Fruit fly (Drosophila melanogaster) whole organism, embryonic: ENCODE results near the gene sdt.

ENCODE experiments used
- BtbVII ChIP-seq: fragments of 200-800 bp; sonication (Bioruptor generic); optimal IDR thresholded peaks from 3 replicates; lab custom pipeline; 2017; ENCODE audit warnings: missing biosample characterization, mild to moderate bottlenecking, missing genetic modification characterization
- Bteb2 ChIP-seq: fragments of 200-800 bp; sonication (Bioruptor generic); optimal IDR thresholded peaks from 2 replicates; lab custom pipeline; 2016; ENCODE audit warnings: missing biosample characterization, missing genetic modification characterization
- CG10959 ChIP-seq: fragments of 200-800 bp; sonication (Bioruptor generic); IDR thresholded peaks from 2 replicates; pipeline ENCODE4 v1.3.6; 2022; ENCODE audit warnings: missing biosample characterization, missing genetic modification characterization
- CG11695 ChIP-seq: fragments of 200-800 bp; sonication (Bioruptor generic); IDR thresholded peaks from 3 replicates; pipeline ENCODE4 v1.3.6; 2022; ENCODE audit warnings: missing biosample characterization, missing genetic modification characterization
- CG11723 ChIP-seq: fragments of 200-800 bp; sonication (Bioruptor generic); optimal IDR thresholded peaks from 2 replicates; lab custom pipeline; 2017; ENCODE audit warnings: missing biosample characterization, mild to moderate bottlenecking, missing genetic modification characterization
- CG12659 ChIP-seq: fragments of 200-800 bp; sonication (Bioruptor generic); optimal IDR thresholded peaks from 3 replicates; lab custom pipeline; 2017; ENCODE audit warnings: mild to moderate bottlenecking, missing biosample characterization, missing genetic modification reagents, missing genetic modification characterization
- CG13775 ChIP-seq: fragments of 200-800 bp; sonication (Bioruptor generic); optimal IDR thresholded peaks from 3 replicates; lab custom pipeline; 2017; ENCODE audit warnings: missing biosample characterization, mild to moderate bottlenecking, missing genetic modification characterization
- CG15269 ChIP-seq: fragments of 200-800 bp; sonication (Bioruptor generic); optimal IDR thresholded peaks from 2 replicates; lab custom pipeline; 2018; ENCODE audit warnings: missing biosample characterization, mild to moderate bottlenecking, missing genetic modification characterization, moderate library complexity
- CG1529 ChIP-seq: fragments of 200-800 bp; sonication (Bioruptor generic); optimal IDR thresholded peaks from 3 replicates; lab custom pipeline; 2018; ENCODE audit warnings: missing biosample characterization, missing genetic modification characterization
- CG1603 ChIP-seq: fragments of 200-800 bp; sonication (Bioruptor generic); optimal IDR thresholded peaks from 2 replicates; lab custom pipeline; 2019; ENCODE audit warnings: missing biosample characterization, mild to moderate bottlenecking, missing genetic modification characterization, moderate library complexity
- CG17912 ChIP-seq: fragments of 200-800 bp; sonication (Bioruptor generic); optimal IDR thresholded peaks from 2 replicates; lab custom pipeline; 2018; ENCODE audit warnings: missing biosample characterization, mild to moderate bottlenecking, missing genetic modification characterization
- CG18262 ChIP-seq: fragments of 200-800 bp; optimal IDR thresholded peaks from 3 replicates; lab custom pipeline; 2019; ENCODE audit warnings: missing biosample characterization, mild to moderate bottlenecking, missing genetic modification characterization, moderate library complexity
- CG2678 ChIP-seq: fragments of 200-800 bp; sonication (Bioruptor generic); optimal IDR thresholded peaks from 3 replicates; lab custom pipeline; 2019; ENCODE audit warnings: missing biosample characterization, mild to moderate bottlenecking, missing genetic modification characterization, moderate library complexity
- CG2712 ChIP-seq: fragments of 200-800 bp; optimal IDR thresholded peaks from 3 replicates; lab custom pipeline; 2019; ENCODE audit warnings: missing biosample characterization, mild to moderate bottlenecking, missing genetic modification characterization, moderate library complexity
- CG2889 ChIP-seq: fragments of 200-800 bp; sonication (Bioruptor generic); IDR thresholded peaks from 3 replicates; pipeline ENCODE4 v1.3.6; 2022; ENCODE audit warnings: missing biosample characterization, missing genetic modification characterization
- CG30403 ChIP-seq: fragments of 200-800 bp; sonication (Bioruptor generic); optimal IDR thresholded peaks from 3 replicates; lab custom pipeline; 2016; ENCODE audit warnings: missing biosample characterization, missing genetic modification characterization
- CG31441 ChIP-seq: fragments of 200-800 bp; sonication (Bioruptor generic); IDR thresholded peaks from 2 replicates; pipeline ENCODE4 v1.3.6; 2022; ENCODE audit warnings: missing biosample characterization, missing genetic modification characterization
- CG32772 ChIP-seq: fragments of 200-800 bp; sonication (Bioruptor generic); IDR thresholded peaks from 2 replicates; pipeline ENCODE4 v1.3.6; 2022; ENCODE audit warnings: missing biosample characterization, missing genetic modification characterization
- CG3281 ChIP-seq: fragments of 200-800 bp; sonication (Bioruptor generic); optimal IDR thresholded peaks from 3 replicates; lab custom pipeline; 2017; ENCODE audit warnings: missing biosample characterization, mild to moderate bottlenecking, missing genetic modification characterization
- CG3995 ChIP-seq: fragments of 200-800 bp; sonication (Bioruptor generic); optimal IDR thresholded peaks from 3 replicates; lab custom pipeline; 2016; ENCODE audit warnings: missing biosample characterization, missing genetic modification characterization
- CG5180 ChIP-seq: fragments of 200-800 bp; sonication (Bioruptor generic); optimal IDR thresholded peaks from 3 replicates; lab custom pipeline; 2017; ENCODE audit warnings: missing biosample characterization, missing genetic modification characterization, mild to moderate bottlenecking, moderate library complexity, missing genetic modification reagents
- CG6765 ChIP-seq: fragments of 200-800 bp; sonication (Bioruptor generic); optimal IDR thresholded peaks from 3 replicates; lab custom pipeline; 2017; ENCODE audit warnings: missing biosample characterization, mild to moderate bottlenecking, missing genetic modification characterization
- CG7556 ChIP-seq: fragments of 200-800 bp; sonication (Bioruptor generic); optimal IDR thresholded peaks from 2 replicates; lab custom pipeline; 2017; ENCODE audit warnings: missing biosample characterization, mild to moderate bottlenecking, missing genetic modification characterization
- Chrac-16 ChIP-seq: fragments of 200-800 bp; sonication (Bioruptor generic); optimal IDR thresholded peaks from 3 replicates; lab custom pipeline; 2016; ENCODE audit warnings: missing biosample characterization, missing genetic modification characterization
- D19B ChIP-seq: fragments of 200-800 bp; sonication (Bioruptor generic); optimal IDR thresholded peaks from 2 replicates; lab custom pipeline; 2017; ENCODE audit warnings: missing biosample characterization, mild to moderate bottlenecking, missing genetic modification characterization
- Fer3 ChIP-seq: fragments of 200-800 bp; sonication (Bioruptor generic); optimal IDR thresholded peaks from 2 replicates; lab custom pipeline; 2018; ENCODE audit warnings: missing biosample characterization, mild to moderate bottlenecking, missing genetic modification characterization, moderate library complexity
- HLH54F ChIP-seq: fragments of 200-800 bp; sonication (Bioruptor generic); optimal IDR thresholded peaks from 3 replicates; lab custom pipeline; 2016; ENCODE audit warnings: missing biosample characterization, missing genetic modification characterization
- Hr39 ChIP-seq: fragments of >200 bp; optimal IDR thresholded peaks from 2 replicates; lab custom pipeline; 2017
- MBD-R2 ChIP-seq: fragments of 200-800 bp; sonication (Bioruptor generic); IDR thresholded peaks from 2 replicates; pipeline ENCODE4 v1.3.6; 2022; ENCODE audit warnings: missing biosample characterization, missing genetic modification characterization
- Oli ChIP-seq: fragments of 200-800 bp; sonication (Bioruptor generic); optimal IDR thresholded peaks from 2 replicates; lab custom pipeline; 2018; ENCODE audit warnings: missing biosample characterization, mild to moderate bottlenecking, missing genetic modification characterization, moderate library complexity
- PHDP ChIP-seq: fragments of 200-800 bp; sonication (Bioruptor generic); optimal IDR thresholded peaks from 3 replicates; lab custom pipeline; 2018; ENCODE audit warnings: missing biosample characterization, mild to moderate bottlenecking, missing genetic modification characterization, moderate library complexity
- Poxn ChIP-seq: fragments of 200-800 bp; sonication (Bioruptor generic); IDR thresholded peaks from 2 replicates; pipeline ENCODE4 v1.3.6; 2022; ENCODE audit warnings: missing biosample characterization, missing genetic modification characterization
- Rfx ChIP-seq: fragments of 200-800 bp; sonication (Bioruptor generic); IDR thresholded peaks from 2 replicates; pipeline ENCODE4 v1.3.6; 2022; ENCODE audit warnings: missing biosample characterization, missing genetic modification characterization
- Rx ChIP-seq: fragments of 200-800 bp; sonication (Bioruptor generic); IDR thresholded peaks from 2 replicates; pipeline ENCODE4 v1.3.6; 2022; ENCODE audit warnings: missing biosample characterization, missing genetic modification characterization
- Sox102F ChIP-seq: fragments of 200-800 bp; sonication (Bioruptor generic); optimal IDR thresholded peaks from 2 replicates; lab custom pipeline; 2018; ENCODE audit warnings: missing biosample characterization, mild to moderate bottlenecking, missing genetic modification characterization, moderate library complexity
- aop ChIP-seq: fragments of 200-800 bp; sonication (Bioruptor generic); IDR thresholded peaks from 2 replicates; pipeline ENCODE4 v1.3.6; 2022; ENCODE audit warnings: missing biosample characterization, missing genetic modification characterization
- ash1 ChIP-seq: fragments of 200-800 bp; sonication (Bioruptor generic); optimal IDR thresholded peaks from 2 replicates; lab custom pipeline; 2018; ENCODE audit warnings: missing biosample characterization, mild to moderate bottlenecking, missing genetic modification characterization
- az2 ChIP-seq: fragments of 200-800 bp; sonication (Bioruptor generic); optimal IDR thresholded peaks from 3 replicates; lab custom pipeline; 2016; ENCODE audit warnings: missing biosample characterization, missing genetic modification characterization
- bigmax ChIP-seq: fragments of 200-800 bp; sonication (Bioruptor generic); optimal IDR thresholded peaks from 2 replicates; lab custom pipeline; 2018; ENCODE audit warnings: missing biosample characterization, mild to moderate bottlenecking, missing genetic modification characterization
- chm ChIP-seq: fragments of 200-800 bp; sonication (Bioruptor generic); IDR thresholded peaks from 2 replicates; pipeline ENCODE4 v1.3.6; 2022; ENCODE audit warnings: missing biosample characterization, missing genetic modification characterization
- dmrt99B ChIP-seq: fragments of 200-800 bp; sonication (Bioruptor generic); optimal IDR thresholded peaks from 2 replicates; lab custom pipeline; 2018; ENCODE audit warnings: missing biosample characterization, mild to moderate bottlenecking, missing genetic modification characterization, moderate library complexity
- grau ChIP-seq: fragments of 200-800 bp; optimal IDR thresholded peaks from 3 replicates; lab custom pipeline; 2019; ENCODE audit warnings: missing biosample characterization, mild to moderate bottlenecking, missing genetic modification characterization, moderate library complexity
- hbn ChIP-seq: fragments of 200-800 bp; sonication (Bioruptor generic); IDR thresholded peaks from 2 replicates; pipeline ENCODE4 v1.3.6; 2022; ENCODE audit warnings: missing biosample characterization, missing genetic modification characterization; ENCODE audit not compliant: partially characterized antibody
- mam ChIP-seq: fragments of 200-800 bp; sonication (Bioruptor generic); optimal IDR thresholded peaks from 3 replicates; lab custom pipeline; 2016; ENCODE audit warnings: missing biosample characterization, missing genetic modification characterization
- oc ChIP-seq: fragments of 200-800 bp; sonication (Bioruptor generic); optimal IDR thresholded peaks from 2 replicates; lab custom pipeline; 2018; ENCODE audit warnings: missing biosample characterization, mild to moderate bottlenecking, missing genetic modification characterization, moderate library complexity
- pfk ChIP-seq: fragments of 200-800 bp; sonication (Bioruptor generic); optimal IDR thresholded peaks from 2 replicates; lab custom pipeline; 2018; ENCODE audit warnings: missing biosample characterization, mild to moderate bottlenecking, missing genetic modification characterization, moderate library complexity
- prd ChIP-seq, 3 experiments: fragments of >200 bp in 2 of 3; fragments of 200-800 bp in 1 of 3; sonication (Bioruptor generic) in 1 of 3; optimal IDR thresholded peaks in 2 of 3; IDR thresholded peaks in 1 of 3; 2 replicates in 2 of 3; 3 replicates in 1 of 3; pipeline versions ENCODE4 v1.3.6 to Lab custom; 2017 to 2022; ENCODE audit warnings: missing biosample characterization in 1 of 3, missing genetic modification characterization in 1 of 3
- so ChIP-seq: fragments of 200-800 bp; sonication (Bioruptor generic); IDR thresholded peaks from 3 replicates; pipeline ENCODE4 v1.3.6; 2022; ENCODE audit warnings: missing biosample characterization, missing genetic modification characterization
- tgo ChIP-seq: fragments of 200-800 bp; sonication (Bioruptor generic); IDR thresholded peaks from 3 replicates; pipeline ENCODE4 v1.3.6; 2022; ENCODE audit warnings: missing biosample characterization, missing genetic modification characterization
- tin ChIP-seq: fragments of 200-800 bp; sonication (Bioruptor generic); optimal IDR thresholded peaks from 3 replicates; lab custom pipeline; 2016; ENCODE audit warnings: missing biosample characterization, missing genetic modification characterization

sdt gene

dm6 chrX:8202724-8203362 lies 24.5 kb downstream of the sdt start (continued):
- TF ChIP-seq pfk (GFP tag; lab: Kevin White, UChicago) (no peak), bigmax (GFP tag; lab: Kevin White, UChicago) (no peak), dmrt99B (tag; lab: Kevin White, UChicago) (peak; percentile 54), ash1 (no peak), CG1603 (tag; lab: Kevin White, UChicago) (peak; percentile 3), Sox102F (peak; percentile 25), CG1529 (GFP tag; lab: Kevin White, UChicago) (no peak), chm (GFP tag; lab: Robert Waterston, UW) (no peak), CG32772 (GFP tag; lab: Robert Waterston, UW) (0 out of 2 replicates have a peak, but pooled peaks have one; percentile 16), az2 (GFP tag; lab: Kevin White, UChicago) (peak; percentile 14), oc (tag; lab: Kevin White, UChicago) (no peak), CG11723 (GFP tag; lab: Kevin White, UChicago) (no peak), Chrac-16 (no peak), CG12659 (peak; percentile 23), Hr39 (lab: Kevin White, UChicago) (peak; percentile 7), CG15269 (tag; lab: Kevin White, UChicago) (peak; percentile 19), Fer3 (tag; lab: Kevin White, UChicago) (peak; percentile 31), CG2712 (tag; lab: Kevin White, UChicago) (peak; percentile 15), CG3281 (GFP tag; lab: Kevin White, UChicago) (peak; percentile 41), Rfx (GFP tag; lab: Robert Waterston, UW) (peak; percentile 54; the same call in 1 of the 2 replicates), CG5180 (no peak), aop (GFP tag; lab: Robert Waterston, UW) (no peak), BtbVII (GFP tag; lab: Kevin White, UChicago) (no peak), CG31441 (GFP tag; lab: Robert Waterston, UW) (0 out of 2 replicates have a peak, but pooled peaks have one; percentile 24), D19B (GFP tag; lab: Kevin White, UChicago) (no peak), CG11695 (GFP tag; lab: Robert Waterston, UW) (peak; percentile 65), tin (GFP tag; lab: Kevin White, UChicago) (no peak), tgo (GFP tag; lab: Robert Waterston, UW) (peak; percentile 40; the same call in 2 of the 3 replicates), Bteb2 (no peak), so (GFP tag; lab: Robert Waterston, UW) (no peak), Oli (tag; lab: Kevin White, UChicago) (peak; percentile 37), CG2889 (no peak), CG3995 (GFP tag; lab: Kevin White, UChicago) (no peak), CG17912 (no peak), CG6765 (GFP tag; lab: Kevin White, UChicago) (peak; percentile 4), HLH54F (GFP tag; lab: Kevin White, UChicago) (no peak), Poxn (GFP tag; lab: Robert Waterston, UW) (no peak), CG7556 (GFP tag; lab: Kevin White, UChicago) (peak; percentile 53), PHDP (tag; lab: Kevin White, UChicago) (peak; percentile 23), hbn (GFP tag; lab: Robert Waterston, UW) (no peak), MBD-R2 (GFP tag; lab: Robert Waterston, UW) (no peak), CG18262 (no peak), CG30403 (GFP tag; lab: Kevin White, UChicago) (peak; percentile 36), Rx (GFP tag; lab: Robert Waterston, UW) (no peak), CG2678 (peak; percentile 64), prd (optimal IDR thresholded peaks at IDR 0.05; lab: Kevin White, UChicago) (no peak), prd (GFP tag; IDR thresholded peaks at IDR 0.05; lab: Robert Waterston, UW) (peak; percentile 29; the same call in 1 of the 3 replicates), mam (GFP tag; lab: Kevin White, UChicago) (no peak), CG13775 (GFP tag; lab: Kevin White, UChicago) (peak; percentile 14), CG10959 (GFP tag; lab: Robert Waterston, UW) (no peak), grau (peak; percentile 34)
